Worm (Caenorhabditis elegans) whole organism, L3 larva: ENCODE results near the gene lin-46.

Experiments used
- R02D3.7 ChIP-seq: fragments of 150-350 bp; optimal IDR thresholded peaks from 2 replicates; lab custom pipeline; 2014; ENCODE audit warnings: missing biosample characterization, missing genetic modification characterization
- ZK546.5 ChIP-seq: sonication (generic microtip); optimal IDR thresholded peaks from 2 replicates; lab custom pipeline; 2017; ENCODE audit warnings: missing biosample characterization, missing genetic modification characterization
- aly-2 ChIP-seq: fragments of 150-350 bp; optimal IDR thresholded peaks from 2 replicates; lab custom pipeline; 2014; ENCODE audit warnings: missing biosample characterization, missing genetic modification characterization
- ceh-16 ChIP-seq: sonication (generic microtip); optimal IDR thresholded peaks from 2 replicates; lab custom pipeline; 2017; ENCODE audit warnings: missing biosample characterization, missing genetic modification characterization
- ceh-28 ChIP-seq: fragments of 150-350 bp; optimal IDR thresholded peaks from 2 replicates; lab custom pipeline; 2014; ENCODE audit warnings: missing biosample characterization, missing genetic modification reagents, missing genetic modification characterization
- ceh-9 ChIP-seq: sonication (generic microtip); optimal IDR thresholded peaks from 2 replicates; lab custom pipeline; 2018; ENCODE audit warnings: missing biosample characterization, missing genetic modification characterization
- egl-27 ChIP-seq: sonication (generic microtip); optimal IDR thresholded peaks from 4 replicates; lab custom pipeline; 2017; ENCODE audit warnings: missing biosample characterization, missing genetic modification reagents, missing genetic modification characterization
- egl-5 ChIP-seq: fragments of 150-350 bp; optimal IDR thresholded peaks from 2 replicates; lab custom pipeline; 2017; ENCODE audit warnings: missing biosample characterization, missing genetic modification reagents, missing genetic modification characterization, inconsistent platforms
- elt-1 ChIP-seq: fragments of 150-350 bp; optimal IDR thresholded peaks from 2 replicates; lab custom pipeline; 2014; ENCODE audit warnings: missing biosample characterization, missing genetic modification characterization
- elt-2 ChIP-seq: sonication (generic microtip); optimal IDR thresholded peaks from 2 replicates; lab custom pipeline; 2016; ENCODE audit warnings: missing genetic modification reagents, mild to moderate bottlenecking, missing genetic modification characterization, missing compliant biosample characterization
- eor-1 ChIP-seq, 2 experiments: fragments of 150-350 bp; optimal IDR thresholded peaks; 2 replicates each; lab custom pipeline; 2014 to 2018; ENCODE audit warnings: missing biosample characterization in 2 of 2, missing genetic modification characterization in 2 of 2
- fkh-10 ChIP-seq: sonication (generic microtip); optimal IDR thresholded peaks from 2 replicates; lab custom pipeline; 2017; ENCODE audit warnings: missing biosample characterization, missing genetic modification reagents, missing genetic modification characterization
- fkh-2 ChIP-seq: fragments of 150-350 bp; optimal IDR thresholded peaks from 2 replicates; lab custom pipeline; 2014; ENCODE audit warnings: missing biosample characterization, missing genetic modification reagents, missing genetic modification characterization
- fos-1 ChIP-seq: fragments of 150-350 bp; optimal IDR thresholded peaks from 2 replicates; lab custom pipeline; 2014; ENCODE audit warnings: missing biosample characterization, missing genetic modification characterization
- hmg-11 ChIP-seq: sonication (generic microtip); optimal IDR thresholded peaks from 2 replicates; lab custom pipeline; 2016; ENCODE audit warnings: missing genetic modification characterization, missing compliant biosample characterization
- jun-1 ChIP-seq: fragments of 150-350 bp; optimal IDR thresholded peaks from 2 replicates; lab custom pipeline; 2014; ENCODE audit warnings: missing biosample characterization, missing genetic modification reagents, missing genetic modification characterization
- lin-15B ChIP-seq: fragments of 150-350 bp; optimal IDR thresholded peaks from 2 replicates; lab custom pipeline; 2014; ENCODE audit warnings: missing biosample characterization, missing genetic modification characterization
- lin-39 ChIP-seq: fragments of 150-350 bp; optimal IDR thresholded peaks from 2 replicates; lab custom pipeline; 2018; ENCODE audit warnings: missing biosample characterization, missing genetic modification reagents, missing genetic modification characterization
- lsy-12 ChIP-seq: sonication (generic microtip); optimal IDR thresholded peaks from 2 replicates; lab custom pipeline; 2016; ENCODE audit warnings: mild to moderate bottlenecking, missing genetic modification characterization, missing compliant biosample characterization
- mdl-1 ChIP-seq: fragments of 150-350 bp; optimal IDR thresholded peaks from 2 replicates; lab custom pipeline; 2014; ENCODE audit warnings: missing biosample characterization, missing genetic modification characterization
- mml-1 ChIP-seq: fragments of 150-350 bp; sonication (generic microtip); optimal IDR thresholded peaks from 3 replicates; lab custom pipeline; 2014; ENCODE audit warnings: missing biosample characterization, missing genetic modification characterization
- nfya-1 ChIP-seq: sonication (generic microtip); optimal IDR thresholded peaks from 2 replicates; lab custom pipeline; 2017; ENCODE audit warnings: missing genetic modification characterization, mild to moderate bottlenecking, missing compliant biosample characterization, antibody characterized with exemption, moderate library complexity; ENCODE audit not compliant: insufficient read depth
- nhr-23 ChIP-seq: fragments of 150-350 bp; optimal IDR thresholded peaks from 2 replicates; lab custom pipeline; 2014; ENCODE audit warnings: missing biosample characterization, missing genetic modification reagents, missing genetic modification characterization
- nhr-237 ChIP-seq: fragments of 150-350 bp; optimal IDR thresholded peaks from 2 replicates; lab custom pipeline; 2014; ENCODE audit warnings: missing biosample characterization, missing genetic modification characterization
- nhr-25 ChIP-seq: sonication (generic microtip); optimal IDR thresholded peaks from 2 replicates; lab custom pipeline; 2017; ENCODE audit warnings: missing biosample characterization, missing genetic modification characterization
- nhr-28 ChIP-seq: fragments of 150-350 bp; optimal IDR thresholded peaks from 2 replicates; lab custom pipeline; 2014; ENCODE audit warnings: missing biosample characterization, missing genetic modification characterization
- nhr-43 ChIP-seq: sonication (generic microtip); optimal IDR thresholded peaks from 2 replicates; lab custom pipeline; 2016; ENCODE audit warnings: mild to moderate bottlenecking, missing genetic modification characterization, missing compliant biosample characterization; ENCODE audit not compliant: poor library complexity, severe bottlenecking
- nhr-77 ChIP-seq: fragments of 150-350 bp; optimal IDR thresholded peaks from 2 replicates; lab custom pipeline; 2014; ENCODE audit warnings: missing biosample characterization, missing genetic modification characterization
- pha-4 ChIP-seq: fragments of 150-350 bp; optimal IDR thresholded peaks from 2 replicates; lab custom pipeline; 2014; ENCODE audit warnings: missing biosample characterization, missing genetic modification reagents, missing genetic modification characterization
- pqm-1 ChIP-seq: fragments of 150-350 bp; optimal IDR thresholded peaks from 2 replicates; lab custom pipeline; 2017; ENCODE audit warnings: missing biosample characterization, missing genetic modification characterization, inconsistent platforms
- sea-2 ChIP-seq: fragments of 150-350 bp; sonication (generic microtip); optimal IDR thresholded peaks from 4 replicates; lab custom pipeline; 2014; ENCODE audit warnings: missing biosample characterization, missing genetic modification reagents, missing genetic modification characterization
- skn-1 ChIP-seq: fragments of 150-350 bp; optimal IDR thresholded peaks from 2 replicates; lab custom pipeline; 2014; ENCODE audit warnings: missing biosample characterization, missing genetic modification characterization
- snpc-4 ChIP-seq: fragments of 150-350 bp; optimal IDR thresholded peaks from 2 replicates; lab custom pipeline; 2014; ENCODE audit warnings: missing biosample characterization, missing genetic modification characterization
- tbx-2 ChIP-seq: sonication (generic microtip); optimal IDR thresholded peaks from 2 replicates; lab custom pipeline; 2016; ENCODE audit warnings: mild to moderate bottlenecking, missing genetic modification characterization, missing compliant biosample characterization
- unc-39 ChIP-seq: sonication (generic microtip); optimal IDR thresholded peaks from 4 replicates; lab custom pipeline; 2017; ENCODE audit warnings: missing biosample characterization, missing genetic modification characterization
- unc-62 ChIP-seq: fragments of 150-350 bp; sonication (generic microtip); optimal IDR thresholded peaks from 4 replicates; lab custom pipeline; 2014; ENCODE audit warnings: missing biosample characterization, missing genetic modification reagents, missing genetic modification characterization
- zag-1 ChIP-seq: fragments of 150-350 bp; optimal IDR thresholded peaks from 2 replicates; lab custom pipeline; 2014; ENCODE audit warnings: missing biosample characterization, missing genetic modification characterization
- ztf-11 ChIP-seq: fragments of 150-350 bp; optimal IDR thresholded peaks from 2 replicates; lab custom pipeline; 2014; ENCODE audit warnings: missing biosample characterization, missing genetic modification characterization
- ztf-4 ChIP-seq: fragments of 150-350 bp; optimal IDR thresholded peaks from 2 replicates; lab custom pipeline; 2014; ENCODE audit warnings: missing biosample characterization, missing genetic modification characterization

Gene lin-46

ce11 chrV:12967925-12968327 lies 729 bp upstream of the lin-46 start, which contains the start of gene R186.8:
R186.8 (minus strand) TSS chrV:12967982.
- TF ChIP-seq snpc-4 (tag; lab: Kevin White, UChicago) (peak; percentile 24), elt-2 (tag; lab: Kevin White, UChicago) (peak; percentile 65), nfya-1 (tag; lab: Kevin White, UChicago) (peak; percentile 66), nhr-25 (peak; percentile 23), tbx-2 (tag; lab: Kevin White, UChicago) (peak; percentile 5), nhr-43 (tag; lab: Kevin White, UChicago) (peak; percentile 19), lin-15B (tag; lab: Kevin White, UChicago) (peak; percentile 75), pqm-1 (tag; lab: Kevin White, UChicago) (peak; percentile 2), lsy-12 (tag; lab: Kevin White, UChicago) (peak; percentile 58), pha-4 (tag; lab: Kevin White, UChicago) (peak; percentile 40), hmg-11 (tag; lab: Kevin White, UChicago) (peak; percentile 68)

ce11 chrV:12970575-12971160 lies 2.0 kb downstream of the lin-46 start, which contains the start of gene pnn-1:
pnn-1 (plus strand) TSS chrV:12971110.
- TF ChIP-seq eor-1 (tag; optimal IDR thresholded peaks at IDR 0.05; lab: Kevin White, UChicago) (no peak), ceh-16 (no peak), nhr-28 (tag; lab: Kevin White, UChicago) (no peak), unc-39 (no peak), nfya-1 (tag; lab: Kevin White, UChicago) (peak; percentile 45), mml-1 (tag; lab: Kevin White, UChicago) (no peak), pha-4 (tag; lab: Kevin White, UChicago) (peak; percentile 59), ztf-11 (tag; lab: Kevin White, UChicago) (no peak), tbx-2 (tag; lab: Kevin White, UChicago) (no peak), hmg-11 (tag; lab: Kevin White, UChicago) (peak; percentile 48), lin-15B (tag; lab: Kevin White, UChicago) (peak; percentile 35)

ce11 chrV:12974047-12974446 lies 5.4 kb downstream of the lin-46 start:
- TF ChIP-seq mdl-1 (tag; lab: Kevin White, UChicago), result no peak
- no peak for TF ChIP-seq zag-1
- TF ChIP-seq sea-2 (GFP tag; lab: Kevin White, UChicago), result no peak
- no peak for TF ChIP-seq ceh-28
- TF ChIP-seq ceh-16, result no peak
- no peak for TF ChIP-seq lsy-12 (tag; lab: Kevin White, UChicago)
- TF ChIP-seq ZK546.5 (tag; lab: Kevin White, UChicago), result no peak
- no peak for TF ChIP-seq ztf-11 (tag; lab: Kevin White, UChicago)
- no peak for TF ChIP-seq elt-1
- TF ChIP-seq egl-5 (tag; lab: Kevin White, UChicago), result no peak
- TF ChIP-seq tbx-2 (tag; lab: Kevin White, UChicago), result no peak
- TF ChIP-seq fkh-10 (GFP tag; lab: Kevin White, UChicago), result no peak
- no peak for TF ChIP-seq fos-1 (tag; lab: Kevin White, UChicago)
- no peak for TF ChIP-seq unc-62

ce11 chrV:12987061-12987460 lies 18.4 kb downstream of the lin-46 start, which contains the start of gene shw-3:
shw-3 (minus strand) TSS chrV:12987161.
- TF ChIP-seq ZK546.5 (tag; lab: Kevin White, UChicago) (no peak), tbx-2 (tag; lab: Kevin White, UChicago) (no peak), nhr-28 (tag; lab: Kevin White, UChicago) (no peak), nhr-77 (tag; lab: Kevin White, UChicago) (no peak), nhr-237 (tag; lab: Kevin White, UChicago) (no peak), mdl-1 (tag; lab: Kevin White, UChicago) (no peak), lsy-12 (tag; lab: Kevin White, UChicago) (no peak), unc-62 (no peak), nhr-43 (tag; lab: Kevin White, UChicago) (no peak), elt-1 (no peak), skn-1 (tag; lab: Kevin White, UChicago) (no peak), egl-27 (tag; lab: Kevin White, UChicago) (no peak)

- TF ChIP-seq fkh-2 (tag; lab: Kevin White, UChicago) (no peak), ztf-4 (tag; lab: Kevin White, UChicago) (no peak), aly-2 (no peak), ceh-9 (tag; lab: Kevin White, UChicago) (no peak), pha-4 (tag; lab: Kevin White, UChicago) (no peak), ZK546.5 (tag; lab: Kevin White, UChicago) (no peak), lin-39 (tag; lab: Kevin White, UChicago) (no peak), unc-39 (no peak), mml-1 (tag; lab: Kevin White, UChicago) (no peak), R02D3.7 (no peak), egl-5 (tag; lab: Kevin White, UChicago) (no peak), ceh-16 (no peak), sea-2 (GFP tag; lab: Kevin White, UChicago) (no peak), egl-27 (tag; lab: Kevin White, UChicago) (no peak), jun-1 (no peak), nhr-23 (no peak)
- TF ChIP-seq, all 47 proteins: peak for 0
Observed at ce11 chrV:12988256-12988655, 19.6 kb downstream of the lin-46 start, which contains the start of gene F15B9.8. F15B9.8 (plus strand) TSS chrV:12988556.
